Fruit fly (Drosophila melanogaster): Measurements from ENCODE around the gene CG9338.

CG9338 gene

DNA sequence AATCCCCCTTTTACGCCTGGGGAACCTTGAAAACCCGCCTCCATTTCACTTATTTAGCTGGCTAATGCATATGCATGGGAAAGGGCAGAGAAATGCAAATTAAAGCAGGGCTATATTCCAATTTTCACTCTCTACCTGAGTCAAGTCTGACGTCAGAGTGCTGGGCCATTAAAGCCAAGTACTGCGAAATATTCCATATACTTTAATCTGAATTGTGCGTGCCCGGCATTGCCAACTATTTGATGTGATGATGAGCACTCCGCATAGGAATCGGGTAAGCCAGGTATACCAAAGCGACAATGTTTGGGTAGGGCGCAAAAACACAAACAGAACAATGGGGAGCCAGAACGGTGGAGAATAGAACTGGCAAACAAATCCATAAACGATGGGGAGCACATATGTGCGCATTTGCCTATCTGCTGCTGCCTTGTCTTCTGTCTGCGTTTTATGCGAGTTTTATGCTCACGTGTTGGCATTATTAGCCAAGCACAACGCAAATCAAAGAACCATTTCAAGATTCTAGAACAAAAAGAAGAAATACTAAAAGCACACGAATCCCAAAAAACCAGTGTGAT, 14.6 kb downstream of the CG9338 start:
- TF ChIP-seq dsx (GFP tag; optimal IDR thresholded peaks at IDR 0.05; ENCODE audit: poor library complexity, severe bottlenecking) (no peak), Hr38 (GFP tag; optimal IDR thresholded peaks at IDR 0.05) (no peak), CG6276 (GFP tag; optimal IDR thresholded peaks at IDR 0.05) (peak; percentile 0), CG3032 (tag; optimal IDR thresholded peaks at IDR 0.05) (no peak), Eip78C (GFP tag) (peak; percentile 11)

dm6 chr2L:20880476-20880875, 15.5 kb downstream of the CG9338 start:
- TF ChIP-seq dac (GFP tag; optimal IDR thresholded peaks at IDR 0.05) (no peak), cyc (GFP tag; optimal IDR thresholded peaks at IDR 0.05) (peak; percentile 12), CG10631 (GFP tag; optimal IDR thresholded peaks at IDR 0.05) (no peak), CG8119 (GFP tag; IDR thresholded peaks at IDR 0.05) (no peak), eg (GFP tag; IDR thresholded peaks at IDR 0.05) (no peak), CG1621 (tag; optimal IDR thresholded peaks at IDR 0.05) (no peak), Hr38 (GFP tag; optimal IDR thresholded peaks at IDR 0.05) (no peak), OdsH (GFP tag; optimal IDR thresholded peaks at IDR 0.05) (no peak), CG6792 (GFP tag; optimal IDR thresholded peaks at IDR 0.05) (peak; percentile 26), dsx (GFP tag; optimal IDR thresholded peaks at IDR 0.05; ENCODE audit: poor library complexity, severe bottlenecking) (no peak), pdm3 (GFP tag; optimal IDR thresholded peaks at IDR 0.05) (peak; percentile 42), Hr39 (GFP tag; optimal IDR thresholded peaks at IDR 0.05) (peak; percentile 56), lz (GFP tag; optimal IDR thresholded peaks at IDR 0.05) (peak; percentile 47), Smox (GFP tag; optimal IDR thresholded peaks at IDR 0.05) (no peak), CG11902 (GFP tag; optimal IDR thresholded peaks at IDR 0.05) (no peak), Sox15 (GFP tag; optimal IDR thresholded peaks at IDR 0.05) (peak; percentile 12), acj6 (GFP tag; optimal IDR thresholded peaks at IDR 0.05) (peak; percentile 19), CG11294 (GFP tag; IDR thresholded peaks at IDR 0.05) (no peak), CG6808 (GFP tag; optimal IDR thresholded peaks at IDR 0.05) (no peak), ss (GFP tag; optimal IDR thresholded peaks at IDR 0.05) (no peak), CG16779 (tag; optimal IDR thresholded peaks at IDR 0.05) (no peak), CG31627 (GFP tag; optimal IDR thresholded peaks at IDR 0.05) (peak; percentile 48), Eip78C (GFP tag) (peak; percentile 70), fkh (GFP tag; optimal IDR thresholded peaks at IDR 0.05) (no peak), CG3919 (GFP tag; optimal IDR thresholded peaks at IDR 0.05) (peak; percentile 14), CG8319 (GFP tag; optimal IDR thresholded peaks at IDR 0.05) (peak; percentile 32), Blimp-1 (GFP tag; optimal IDR thresholded peaks at IDR 0.05) (no peak), CG3032 (tag; optimal IDR thresholded peaks at IDR 0.05) (no peak), esn (GFP tag; optimal IDR thresholded peaks at IDR 0.05) (peak; percentile 69), Lpt (GFP tag; optimal IDR thresholded peaks at IDR 0.05) (no peak), net (GFP tag; optimal IDR thresholded peaks at IDR 0.05) (peak; percentile 0), CG8632 (GFP tag; optimal IDR thresholded peaks at IDR 0.05) (peak; percentile 31), Met (GFP tag; optimal IDR thresholded peaks at IDR 0.05) (peak; percentile 57), CG9139 (GFP tag; optimal IDR thresholded peaks at IDR 0.05) (no peak), CG15336 (GFP tag; IDR thresholded peaks at IDR 0.05) (no peak), CG6163 (GFP tag; IDR thresholded peaks at IDR 0.05) (no peak), spab (GFP tag; optimal IDR thresholded peaks at IDR 0.05) (no peak), CG7368 (GFP tag; optimal IDR thresholded peaks at IDR 0.05) (peak; percentile 5), Sox14 (GFP tag; optimal IDR thresholded peaks at IDR 0.05) (peak; percentile 21), Sox102F (GFP tag; optimal IDR thresholded peaks at IDR 0.05) (peak; percentile 59), Hr4 (GFP tag; optimal IDR thresholded peaks at IDR 0.05) (no peak), Ets21C (GFP tag; optimal IDR thresholded peaks at IDR 0.05) (peak; percentile 16), topi (GFP tag; optimal IDR thresholded peaks at IDR 0.05) (peak; percentile 43), fd59A (GFP tag; optimal IDR thresholded peaks at IDR 0.05) (no peak), svp (GFP tag) (peak; percentile 97), Ets96B (tag; optimal IDR thresholded peaks at IDR 0.05) (no peak), CG4318 (GFP tag; optimal IDR thresholded peaks at IDR 0.05) (no peak), CG6276 (GFP tag; optimal IDR thresholded peaks at IDR 0.05) (no peak), CG6854 (GFP tag; optimal IDR thresholded peaks at IDR 0.05) (no peak)
